Worm (Caenorhabditis elegans) whole organism, L1 larva: Measurements from ENCODE around the gene srt-15.

ENCODE experiments used
- C34B4.2 ChIP-seq: sonication (generic microtip); optimal IDR thresholded peaks from 2 replicates; lab custom pipeline; 2017; ENCODE audit warnings: mild to moderate bottlenecking, missing genetic modification characterization, missing compliant biosample characterization
- Y116A8C.19 ChIP-seq: sonication (generic microtip); optimal IDR thresholded peaks from 2 replicates; lab custom pipeline; 2016; ENCODE audit warnings: missing compliant biosample characterization, missing genetic modification characterization, borderline replicate concordance
- ceh-90 ChIP-seq: sonication (generic microtip); optimal IDR thresholded peaks from 2 replicates; lab custom pipeline; 2016; ENCODE audit warnings: missing genetic modification characterization, missing compliant biosample characterization
- dpl-1 ChIP-seq, 3 experiments: fragments of 150-350 bp in 2 of 3; sonication (generic microtip) in 1 of 3; optimal IDR thresholded peaks; 2 replicates each; lab custom pipeline; 2014 to 2017; ENCODE audit warnings: missing biosample characterization in 3 of 3, missing genetic modification characterization in 3 of 3, missing genetic modification reagents in 3 of 3
- dsc-1 ChIP-seq: sonication (generic microtip); optimal IDR thresholded peaks from 2 replicates; lab custom pipeline; 2016; ENCODE audit warnings: mild to moderate bottlenecking, missing genetic modification characterization, missing compliant biosample characterization
- efl-3 ChIP-seq: fragments of 200-800 bp; sonication (Bioruptor generic); optimal IDR thresholded peaks from 2 replicates; lab custom pipeline; 2018; ENCODE audit warnings: mild to moderate bottlenecking, missing genetic modification characterization, missing compliant biosample characterization
- egl-27 ChIP-seq, 2 experiments: fragments of 150-350 bp in 1 of 2; sonication (generic microtip); optimal IDR thresholded peaks; 3 replicates each; lab custom pipeline; 2017 to 2018; ENCODE audit warnings: missing biosample characterization in 2 of 2, missing genetic modification characterization in 2 of 2, missing genetic modification reagents in 2 of 2
- elt-3 ChIP-seq, 6 experiments: fragments of 150-350 bp in 1 of 6; sonication (generic microtip); optimal IDR thresholded peaks; 2 replicates each; lab custom pipeline; 2017 to 2018; ENCODE audit warnings: missing biosample characterization in 6 of 6, missing genetic modification characterization in 6 of 6, inconsistent platforms in 1 of 6
- fkh-10 ChIP-seq: sonication (generic microtip); optimal IDR thresholded peaks from 2 replicates; lab custom pipeline; 2017; ENCODE audit warnings: missing biosample characterization, missing genetic modification reagents, missing genetic modification characterization
- fos-1 ChIP-seq: fragments of 150-350 bp; optimal IDR thresholded peaks from 2 replicates; lab custom pipeline; 2014; ENCODE audit warnings: missing biosample characterization, missing genetic modification characterization
- grh-1 ChIP-seq: fragments of 200-800 bp; sonication (Bioruptor generic); IDR thresholded peaks from 2 replicates; pipeline ENCODE4 v1.3.6; 2022; ENCODE audit warnings: missing genetic modification reagents, missing genetic modification characterization, missing compliant biosample characterization
- hlh-17 ChIP-seq: fragments of 200-800 bp; sonication (Bioruptor generic); optimal IDR thresholded peaks from 2 replicates; lab custom pipeline; 2018; ENCODE audit warnings: missing genetic modification characterization, mild to moderate bottlenecking, missing compliant biosample characterization, moderate library complexity, borderline replicate concordance
- hpl-2 ChIP-seq: fragments of 150-350 bp; optimal IDR thresholded peaks from 2 replicates; lab custom pipeline; 2014; ENCODE audit warnings: missing biosample characterization, missing genetic modification reagents, missing genetic modification characterization
- irx-1 ChIP-seq: sonication (generic microtip); optimal IDR thresholded peaks from 2 replicates; lab custom pipeline; 2016; ENCODE audit warnings: missing genetic modification characterization, missing compliant biosample characterization
- lin-14 ChIP-seq: fragments of 200-800 bp; sonication (Bioruptor generic); optimal IDR thresholded peaks from 2 replicates; lab custom pipeline; 2018; ENCODE audit warnings: mild to moderate bottlenecking, missing genetic modification characterization, moderate library complexity, missing compliant biosample characterization
- lsy-2 ChIP-seq, 2 experiments: fragments of 150-350 bp; optimal IDR thresholded peaks; 2 replicates each; lab custom pipeline; 2014; ENCODE audit warnings: missing biosample characterization in 2 of 2, missing genetic modification characterization in 2 of 2
- mab-9 ChIP-seq: fragments of 200-800 bp; sonication (Bioruptor generic); IDR thresholded peaks from 2 replicates; pipeline ENCODE4 v1.3.6; 2022; ENCODE audit warnings: missing genetic modification reagents, missing genetic modification characterization, missing compliant biosample characterization
- mdl-1 ChIP-seq, 2 experiments: fragments of 150-350 bp; optimal IDR thresholded peaks; 2 replicates each; lab custom pipeline; 2014 to 2017; ENCODE audit warnings: missing biosample characterization in 2 of 2, missing genetic modification characterization in 2 of 2, inconsistent platforms in 1 of 2
- mef-2 ChIP-seq: fragments of 150-350 bp; optimal IDR thresholded peaks from 2 replicates; lab custom pipeline; 2014; ENCODE audit warnings: missing biosample characterization, missing genetic modification characterization
- mep-1 ChIP-seq: fragments of 150-350 bp; optimal IDR thresholded peaks from 2 replicates; lab custom pipeline; 2014; ENCODE audit warnings: missing biosample characterization, missing genetic modification characterization
- nhr-11 ChIP-seq: fragments of 150-350 bp; optimal IDR thresholded peaks from 2 replicates; lab custom pipeline; 2014; ENCODE audit warnings: missing biosample characterization, missing genetic modification characterization
- nhr-20 ChIP-seq: sonication (generic microtip); optimal IDR thresholded peaks from 2 replicates; lab custom pipeline; 2016; ENCODE audit warnings: mild to moderate bottlenecking, missing genetic modification characterization, missing compliant biosample characterization
- nhr-28 ChIP-seq: fragments of 150-350 bp; optimal IDR thresholded peaks from 2 replicates; lab custom pipeline; 2014; ENCODE audit warnings: missing biosample characterization, missing genetic modification characterization
- nhr-47 ChIP-seq: sonication (generic microtip); optimal IDR thresholded peaks from 2 replicates; lab custom pipeline; 2016; ENCODE audit warnings: mild to moderate bottlenecking, missing genetic modification characterization, moderate library complexity, missing compliant biosample characterization
- nhr-71 ChIP-seq: sonication (generic microtip); optimal IDR thresholded peaks from 2 replicates; lab custom pipeline; 2016; ENCODE audit warnings: mild to moderate bottlenecking, missing genetic modification characterization, moderate library complexity, missing compliant biosample characterization
- nhr-76 ChIP-seq: sonication (generic microtip); optimal IDR thresholded peaks from 2 replicates; lab custom pipeline; 2017; ENCODE audit warnings: missing biosample characterization, missing genetic modification characterization
- pag-3 ChIP-seq: sonication (generic microtip); optimal IDR thresholded peaks from 2 replicates; lab custom pipeline; 2017; ENCODE audit warnings: missing genetic modification characterization, mild to moderate bottlenecking, missing compliant biosample characterization, antibody characterized with exemption, borderline replicate concordance; ENCODE audit not compliant: insufficient read depth
- pax-3 ChIP-seq: fragments of 200-800 bp; sonication (Bioruptor generic); optimal IDR thresholded peaks from 2 replicates; lab custom pipeline; 2018; ENCODE audit warnings: mild to moderate bottlenecking, missing genetic modification characterization, moderate library complexity, missing compliant biosample characterization
- snu-23 ChIP-seq: sonication (generic microtip); optimal IDR thresholded peaks from 2 replicates; lab custom pipeline; 2016; ENCODE audit warnings: missing genetic modification characterization, missing compliant biosample characterization
- sox-4 ChIP-seq: sonication (generic microtip); optimal IDR thresholded peaks from 2 replicates; lab custom pipeline; 2016; ENCODE audit warnings: missing genetic modification characterization, missing compliant biosample characterization
- sptf-1 ChIP-seq: fragments of 150-350 bp; optimal IDR thresholded peaks from 2 replicates; lab custom pipeline; 2014; ENCODE audit warnings: missing biosample characterization, missing genetic modification characterization
- swsn-7 ChIP-seq: sonication (generic microtip); optimal IDR thresholded peaks from 2 replicates; lab custom pipeline; 2016; ENCODE audit warnings: missing genetic modification characterization, missing compliant biosample characterization
- tlp-1 ChIP-seq: fragments of 150-350 bp; optimal IDR thresholded peaks from 2 replicates; lab custom pipeline; 2014; ENCODE audit warnings: missing biosample characterization, missing genetic modification characterization
- unc-130 ChIP-seq: fragments of 150-350 bp; optimal IDR thresholded peaks from 2 replicates; lab custom pipeline; 2017; ENCODE audit warnings: missing biosample characterization, missing genetic modification characterization, inconsistent platforms
- unc-86 ChIP-seq: sonication (generic microtip); optimal IDR thresholded peaks from 2 replicates; lab custom pipeline; 2016; ENCODE audit warnings: missing genetic modification characterization, missing compliant biosample characterization
- unc-98 ChIP-seq: fragments of 200-800 bp; sonication (Bioruptor generic); IDR thresholded peaks from 2 replicates; pipeline ENCODE4 v1.3.6; 2022; ENCODE audit warnings: missing genetic modification characterization, missing compliant biosample characterization
- vab-15 ChIP-seq: sonication (generic microtip); optimal IDR thresholded peaks from 2 replicates; lab custom pipeline; 2017; ENCODE audit warnings: missing genotype, mild to moderate bottlenecking, missing genetic modification characterization, missing compliant biosample characterization
- ztf-11 ChIP-seq, 2 experiments: sonication (generic microtip); optimal IDR thresholded peaks; 2 replicates each; lab custom pipeline; 2016 to 2017; ENCODE audit warnings: missing genetic modification characterization in 2 of 2, missing biosample characterization in 1 of 2, missing compliant biosample characterization in 1 of 2
- ztf-4 ChIP-seq: fragments of 150-350 bp; optimal IDR thresholded peaks from 2 replicates; lab custom pipeline; 2014; ENCODE audit warnings: missing biosample characterization, missing genetic modification characterization

Gene srt-15

DNA sequence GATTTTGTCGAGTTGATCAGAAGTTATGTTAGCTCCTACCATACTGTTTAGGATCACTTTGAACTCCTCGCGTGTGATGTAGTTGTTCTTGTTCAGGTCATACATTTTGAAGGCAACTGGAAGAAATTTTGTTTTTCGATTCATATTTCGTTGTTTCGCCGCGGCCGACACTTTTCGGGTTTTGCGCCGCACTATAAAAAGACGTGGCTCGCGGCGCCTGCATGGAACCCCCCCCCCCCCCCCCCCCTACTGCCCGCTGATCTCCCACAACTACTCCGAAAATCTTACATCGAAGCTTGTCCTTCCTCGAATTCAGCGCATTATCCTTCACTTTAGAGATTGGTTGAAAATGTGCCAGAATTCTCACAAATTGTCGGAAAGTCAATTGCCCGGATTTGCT is 23.9 kb downstream of the srt-15 start:
- no peak for TF ChIP-seq dpl-1 (GFP tag; optimal IDR thresholded peaks at IDR 0.05; lab: Kevin White, UChicago)
- TF ChIP-seq unc-86, result no peak
- no peak for TF ChIP-seq fos-1 (tag; lab: Kevin White, UChicago)
- no peak for TF ChIP-seq hpl-2
- no peak for TF ChIP-seq tlp-1 (tag; lab: Kevin White, UChicago)
- TF ChIP-seq unc-98 (GFP tag; lab: Robert Waterston, UW), result no peak
- TF ChIP-seq dsc-1 (tag; lab: Kevin White, UChicago), result no peak
- no peak for TF ChIP-seq fkh-10 (GFP tag; lab: Kevin White, UChicago)
- no peak for TF ChIP-seq ceh-90 (tag; lab: Kevin White, UChicago)
- TF ChIP-seq sptf-1, result no peak
- TF ChIP-seq nhr-71 (tag; lab: Kevin White, UChicago), result no peak
- no peak for TF ChIP-seq sox-4 (tag; lab: Kevin White, UChicago)
- TF ChIP-seq hlh-17 (GFP tag; lab: Kevin White, UChicago), result no peak
- no peak for TF ChIP-seq Y116A8C.19 (tag; lab: Kevin White, UChicago)
- TF ChIP-seq mep-1 (tag; lab: Kevin White, UChicago), result no peak
- TF ChIP-seq egl-27 (tag; optimal IDR thresholded peaks at IDR 0.05; lab: Kevin White, UChicago), result no peak
- no peak for TF ChIP-seq pax-3 (tag; lab: Kevin White, UChicago)
- TF ChIP-seq unc-130 (tag; lab: Kevin White, UChicago), result no peak
- no peak for TF ChIP-seq swsn-7 (tag; lab: Kevin White, UChicago)

DNA sequence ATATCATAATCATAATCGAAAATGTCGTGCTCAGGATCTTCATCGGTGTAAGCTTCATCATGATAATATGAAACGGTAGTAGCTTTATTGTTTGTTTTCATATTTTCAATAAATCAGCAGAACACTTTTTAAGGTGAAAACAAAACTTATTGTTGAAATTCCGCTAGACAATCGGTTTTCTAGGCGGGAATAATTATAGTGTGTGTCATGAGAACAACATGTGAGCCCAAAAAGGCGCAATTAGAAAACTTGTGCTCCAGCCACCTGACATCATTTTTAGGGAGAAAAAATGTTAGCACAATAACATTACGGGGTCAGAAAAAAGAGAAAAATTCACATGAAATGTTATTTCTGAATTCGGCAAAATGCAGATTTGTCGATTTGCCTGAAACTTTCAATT is 27.7 kb downstream of the srt-15 start, which contains the start of gene srw-8:
TSS of gene srw-8 (minus strand) at position 101 of the 400 bp plus-strand sequence.
- no peak for TF ChIP-seq efl-3 (GFP tag; lab: Kevin White, UChicago)
- TF ChIP-seq ztf-4 (tag; lab: Kevin White, UChicago), result no peak
- no peak for TF ChIP-seq nhr-11 (tag; lab: Kevin White, UChicago)
- TF ChIP-seq pag-3 (tag; lab: Kevin White, UChicago), result no peak
- TF ChIP-seq nhr-47, result no peak
- TF ChIP-seq mab-9 (GFP tag; lab: Robert Waterston, UW), result no peak
- TF ChIP-seq irx-1 (tag; lab: Kevin White, UChicago), result no peak
- TF ChIP-seq fos-1 (tag; lab: Kevin White, UChicago), result no peak
- no peak for TF ChIP-seq C34B4.2 (tag; lab: Kevin White, UChicago)
- no peak for TF ChIP-seq lsy-2 (tag; optimal IDR thresholded peaks at IDR 0.05; lab: Kevin White, UChicago)
- no peak for TF ChIP-seq mef-2 (tag; lab: Kevin White, UChicago)
- no peak for TF ChIP-seq nhr-20 (tag; lab: Kevin White, UChicago)
- no peak for TF ChIP-seq nhr-28 (tag; lab: Kevin White, UChicago)
- TF ChIP-seq snu-23 (GFP tag; lab: Kevin White, UChicago), result no peak
- no peak for TF ChIP-seq grh-1 (GFP tag; lab: Robert Waterston, UW)
- no peak for TF ChIP-seq hpl-2
- TF ChIP-seq, all 84 proteins: peak for 0

DNA sequence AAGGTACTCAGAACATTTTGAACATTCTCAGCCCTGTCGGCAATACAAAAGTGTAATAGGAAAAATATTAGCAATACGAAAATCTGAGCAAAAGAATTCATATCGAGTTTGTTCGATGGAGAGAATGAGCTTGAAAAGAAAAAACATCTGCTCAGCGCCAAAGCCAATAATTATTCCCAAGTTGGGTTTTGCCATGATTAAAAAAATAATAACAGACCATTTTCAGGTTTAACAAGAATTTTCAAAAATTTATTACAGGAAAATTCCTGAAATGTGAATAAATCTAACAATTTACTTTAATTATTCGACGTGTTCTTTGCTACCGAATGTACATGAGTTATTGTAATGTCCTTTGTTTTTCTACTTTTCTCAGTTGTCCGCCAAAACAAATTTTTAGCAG is 29.6 kb downstream of the srt-15 start, which contains the start of gene irld-38:
TSS of gene irld-38 (minus strand) at position 101 of the 400 bp plus-strand sequence.
- no peak for TF ChIP-seq ztf-4 (tag; lab: Kevin White, UChicago)
- TF ChIP-seq irx-1 (tag; lab: Kevin White, UChicago), result no peak
- no peak for TF ChIP-seq hlh-17 (GFP tag; lab: Kevin White, UChicago)
- TF ChIP-seq ztf-11 (tag; optimal IDR thresholded peaks at IDR 0.05; lab: Kevin White, UChicago), result no peak
- TF ChIP-seq sox-4 (tag; lab: Kevin White, UChicago), result no peak
- no peak for TF ChIP-seq vab-15 (tag; lab: Kevin White, UChicago)
- TF ChIP-seq nhr-47, result no peak
- no peak for TF ChIP-seq nhr-76 (tag; lab: Kevin White, UChicago)
- TF ChIP-seq lin-14 (GFP tag; lab: Kevin White, UChicago), result no peak
- TF ChIP-seq swsn-7 (tag; lab: Kevin White, UChicago), result no peak
- no peak for TF ChIP-seq mdl-1 (tag; optimal IDR thresholded peaks at IDR 0.05; lab: Kevin White, UChicago)
- no peak for TF ChIP-seq lsy-2 (tag; optimal IDR thresholded peaks at IDR 0.05; lab: Kevin White, UChicago)
- no peak for TF ChIP-seq dpl-1 (GFP tag; optimal IDR thresholded peaks at IDR 0.05; lab: Kevin White, UChicago)
- no peak for TF ChIP-seq elt-3 (tag; optimal IDR thresholded peaks at IDR 0.05; lab: Kevin White, UChicago)
